Worm (Caenorhabditis elegans): ENCODE data around the gene srd-45.

ce11 chrX:12371321-12371720 is 42.5 kb downstream of the srd-45 start, which contains the start of gene rif-1.2:
- TF ChIP-seq him-1 (tag; optimal IDR thresholded peaks at IDR 0.05) (no peak), W03F9.2 (tag; optimal IDR thresholded peaks at IDR 0.05) (no peak)

All from whole organism, L4/young adult.